Fruit fly (Drosophila melanogaster): ENCODE data around the gene Cdc5.

- no peak for TF ChIP-seq h (optimal IDR thresholded peaks at IDR 0.05)
- TF ChIP-seq psq (optimal IDR thresholded peaks at IDR 0.05): no peak
- TF ChIP-seq Myc (optimal IDR thresholded peaks at IDR 0.05): no peak
- TF ChIP-seq ttk (optimal IDR thresholded peaks at IDR 0.05): no peak
- no peak for TF ChIP-seq Sin3A (optimal IDR thresholded peaks at IDR 0.05)
- no peak for TF ChIP-seq insv (optimal IDR thresholded peaks at IDR 0.05)
Measured at dm6 chr3L:378072-378423, 16.9 kb upstream of the Cdc5 start.
